Fruit fly (Drosophila melanogaster): Measurements from ENCODE around the gene CG17264.

Gene CG17264

dm6 chr2L:3039774-3040173, 21.5 kb downstream of the CG17264 start, which contains the start of the genes cnir and CG17221:
Gene cnir (minus strand): TSS chr2L:3039812.
Gene CG17221 (plus strand): TSS chr2L:3039976.
- TF ChIP-seq sage (GFP tag; optimal IDR thresholded peaks at IDR 0.05) (peak; percentile 59), lola (GFP tag; optimal IDR thresholded peaks at IDR 0.05) (no peak), OdsH (GFP tag; optimal IDR thresholded peaks at IDR 0.05) (peak; percentile 69), brk (GFP tag; optimal IDR thresholded peaks at IDR 0.05) (no peak), CG9705 (GFP tag; optimal IDR thresholded peaks at IDR 0.05) (peak; percentile 66), Hr78 (GFP tag; optimal IDR thresholded peaks at IDR 0.05) (no peak), dsf (GFP tag; optimal IDR thresholded peaks at IDR 0.05; ENCODE audit: borderline replicate concordance) (peak; percentile 87), Mio (GFP tag; optimal IDR thresholded peaks at IDR 0.05) (no peak), rgr (GFP tag; optimal IDR thresholded peaks at IDR 0.05) (peak; percentile 80), dmrt93B (GFP tag; optimal IDR thresholded peaks at IDR 0.05) (no peak), Myc (optimal IDR thresholded peaks at IDR 0.05) (peak; percentile 31), fru (GFP tag; optimal IDR thresholded peaks at IDR 0.05) (peak; percentile 70), tai (GFP tag; optimal IDR thresholded peaks at IDR 0.05) (no peak), foxo (GFP tag; optimal IDR thresholded peaks at IDR 0.05) (peak in 1 of 2 experiments; percentile 82), GATAd (GFP tag; optimal IDR thresholded peaks at IDR 0.05) (peak; percentile 52), Vsx2 (GFP tag; optimal IDR thresholded peaks at IDR 0.05; ENCODE audit: partially characterized antibody) (no peak), pan (optimal IDR thresholded peaks at IDR 0.05) (no peak), Hr83 (GFP tag; optimal IDR thresholded peaks at IDR 0.05; ENCODE audit: poor library complexity, severe bottlenecking) (peak; percentile 84), CrebA (GFP tag; optimal IDR thresholded peaks at IDR 0.05; ENCODE audit: borderline replicate concordance) (no peak), Abd-B (GFP tag; optimal IDR thresholded peaks at IDR 0.05) (no peak), psq (GFP tag; optimal IDR thresholded peaks at IDR 0.05) (peak; percentile 64), usp (GFP tag; optimal IDR thresholded peaks at IDR 0.05) (no peak), ey (GFP tag; optimal IDR thresholded peaks at IDR 0.05) (peak; percentile 73), N (GFP tag; optimal IDR thresholded peaks at IDR 0.05) (no peak), jim (GFP tag; optimal IDR thresholded peaks at IDR 0.05) (no peak), Sp1 (GFP tag; optimal IDR thresholded peaks at IDR 0.05) (peak; percentile 66), Rel (GFP tag; optimal IDR thresholded peaks at IDR 0.05) (no peak), Rel (tag; optimal IDR thresholded peaks at IDR 0.05) (peak; percentile 39), HLH106 (tag; optimal IDR thresholded peaks at IDR 0.05) (peak; percentile 69), Dfd (GFP tag; optimal IDR thresholded peaks at IDR 0.05) (no peak), dl (GFP tag; optimal IDR thresholded peaks at IDR 0.05; ENCODE audit: insufficient read depth in 1 of 2, partially characterized antibody in 2 of 2) (no peak), CG32264 (GFP tag; optimal IDR thresholded peaks at IDR 0.05) (peak; percentile 60), br (GFP tag; optimal IDR thresholded peaks at IDR 0.05) (peak; percentile 76), woc (GFP tag; optimal IDR thresholded peaks at IDR 0.05) (peak; percentile 41), sv (GFP tag; optimal IDR thresholded peaks at IDR 0.05) (peak; percentile 45), h (GFP tag; optimal IDR thresholded peaks at IDR 0.05) (peak; percentile 85), Jra (GFP tag; optimal IDR thresholded peaks at IDR 0.05) (peak; percentile 86), Hnf4 (GFP tag; optimal IDR thresholded peaks at IDR 0.05) (peak; percentile 91), Dif (GFP tag; optimal IDR thresholded peaks at IDR 0.05; ENCODE audit: partially characterized antibody) (no peak)

- no peak for TF ChIP-seq Dfd (GFP tag; optimal IDR thresholded peaks at IDR 0.05)
- peak; percentile 24 for TF ChIP-seq rgr (GFP tag; optimal IDR thresholded peaks at IDR 0.05)
- TF ChIP-seq HLH106 (tag; optimal IDR thresholded peaks at IDR 0.05): no peak
- TF ChIP-seq foxo (GFP tag; optimal IDR thresholded peaks at IDR 0.05): peak in 1 of 2 experiments; percentile 73
- TF ChIP-seq psq (GFP tag; optimal IDR thresholded peaks at IDR 0.05): peak; percentile 20
- peak; percentile 43 for TF ChIP-seq OdsH (GFP tag; optimal IDR thresholded peaks at IDR 0.05)
- TF ChIP-seq lola (GFP tag; optimal IDR thresholded peaks at IDR 0.05): no peak
- no peak for TF ChIP-seq woc (GFP tag; optimal IDR thresholded peaks at IDR 0.05)
- TF ChIP-seq Myc (optimal IDR thresholded peaks at IDR 0.05): no peak
- no peak for TF ChIP-seq dl (GFP tag; optimal IDR thresholded peaks at IDR 0.05; ENCODE audit: insufficient read depth in 1 of 2, partially characterized antibody in 2 of 2)
- TF ChIP-seq Abd-B (GFP tag; optimal IDR thresholded peaks at IDR 0.05): no peak
- no peak for TF ChIP-seq Rel (GFP tag; optimal IDR thresholded peaks at IDR 0.05)
- TF ChIP-seq Rel (tag; optimal IDR thresholded peaks at IDR 0.05): peak; percentile 73
- TF ChIP-seq br (GFP tag; optimal IDR thresholded peaks at IDR 0.05): peak; percentile 51
- peak; percentile 49 for TF ChIP-seq fru (GFP tag; optimal IDR thresholded peaks at IDR 0.05)
- no peak for TF ChIP-seq Hr83 (GFP tag; optimal IDR thresholded peaks at IDR 0.05; ENCODE audit: poor library complexity, severe bottlenecking)
- TF ChIP-seq CG32264 (GFP tag; optimal IDR thresholded peaks at IDR 0.05): no peak
- TF ChIP-seq h (GFP tag; optimal IDR thresholded peaks at IDR 0.05): peak; percentile 81
These were observed 23.8 kb downstream of the CG17264 start, which contains the start of gene CG17261 for dm6 chr2L:3041918-3042615. Gene CG17261 (plus strand): TSS chr2L:3042551.

Measured in whole organism, wandering third instar larva.